Fruit fly (Drosophila melanogaster) whole organism, embryonic: ENCODE data around the gene TTLL4A.

Source experiments
- Awh ChIP-seq: fragments of 200-800 bp; sonication (Bioruptor generic); IDR thresholded peaks from 2 replicates; pipeline ENCODE4, ENCODE4 v1.3.6; 2022; ENCODE audit warnings: missing biosample characterization, missing genetic modification characterization
- Bgb ChIP-seq: fragments of 200-800 bp; sonication (Bioruptor generic); IDR thresholded peaks from 2 replicates; pipeline ENCODE4 v1.3.6; 2022; ENCODE audit warnings: missing biosample characterization, missing genetic modification characterization; ENCODE audit not compliant: partially characterized antibody
- CG12391 ChIP-seq: fragments of 200-800 bp; sonication (Bioruptor generic); optimal IDR thresholded peaks from 3 replicates; lab custom pipeline; 2018; ENCODE audit warnings: missing biosample characterization, mild to moderate bottlenecking, missing genetic modification characterization, moderate library complexity
- CG15479 ChIP-seq: fragments of 200-800 bp; sonication (Bioruptor generic); optimal IDR thresholded peaks from 3 replicates; lab custom pipeline; 2019; ENCODE audit warnings: missing biosample characterization, mild to moderate bottlenecking, missing genetic modification characterization, moderate library complexity
- CG15514 ChIP-seq: fragments of 200-800 bp; sonication (Bioruptor generic); optimal IDR thresholded peaks from 3 replicates; lab custom pipeline; 2017; ENCODE audit warnings: missing biosample characterization, missing genetic modification characterization, mild to moderate bottlenecking, moderate library complexity, missing genetic modification reagents
- CG17328 ChIP-seq: fragments of 200-800 bp; sonication (Bioruptor generic); IDR thresholded peaks from 2 replicates; pipeline ENCODE4 v1.3.6; 2022; ENCODE audit warnings: missing biosample characterization, missing genetic modification characterization
- CG17359 ChIP-seq: fragments of 200-800 bp; sonication (Bioruptor generic); optimal IDR thresholded peaks from 3 replicates; lab custom pipeline; 2018; ENCODE audit warnings: missing biosample characterization, mild to moderate bottlenecking, missing genetic modification characterization, moderate library complexity
- CG17361 ChIP-seq: fragments of 200-800 bp; sonication (Bioruptor generic); IDR thresholded peaks from 3 replicates; pipeline ENCODE4 v1.3.6; 2022; ENCODE audit warnings: missing biosample characterization, missing genetic modification characterization
- CG17829 ChIP-seq: fragments of 200-800 bp; optimal IDR thresholded peaks from 2 replicates; lab custom pipeline; 2019; ENCODE audit warnings: missing biosample characterization, mild to moderate bottlenecking, missing genetic modification characterization, moderate library complexity
- CG32532 ChIP-seq: fragments of 200-800 bp; sonication (Bioruptor generic); IDR thresholded peaks from 2 replicates; pipeline ENCODE4 v1.3.6; 2022; ENCODE audit warnings: missing biosample characterization, missing genetic modification characterization
- CG33557 ChIP-seq: fragments of 200-800 bp; sonication (Bioruptor generic); optimal IDR thresholded peaks from 2 replicates; lab custom pipeline; 2019; ENCODE audit warnings: missing biosample characterization, mild to moderate bottlenecking, missing genetic modification characterization, moderate library complexity
- CG42726 ChIP-seq: fragments of 200-800 bp; sonication (Bioruptor generic); IDR thresholded peaks from 2 replicates; pipeline ENCODE4 v1.3.6; 2022; ENCODE audit warnings: missing biosample characterization, missing genetic modification characterization; ENCODE audit not compliant: partially characterized antibody
- CG6254 ChIP-seq: fragments of 200-800 bp; sonication (Bioruptor generic); optimal IDR thresholded peaks from 3 replicates; lab custom pipeline; 2017; ENCODE audit warnings: mild to moderate bottlenecking, missing biosample characterization, missing genetic modification reagents, missing genetic modification characterization
- CG7372 ChIP-seq: fragments of 200-800 bp; sonication (Bioruptor generic); IDR thresholded peaks from 2 replicates; pipeline ENCODE4 v1.3.6; 2022; ENCODE audit warnings: missing biosample characterization, missing genetic modification characterization
- CG7963 ChIP-seq: fragments of 200-800 bp; sonication (Bioruptor generic); IDR thresholded peaks from 3 replicates; pipeline ENCODE4 v1.3.6; 2022; ENCODE audit warnings: missing biosample characterization, missing genetic modification characterization; ENCODE audit not compliant: partially characterized antibody
- CG8290 ChIP-seq, 3 experiments: fragments of 200-800 bp; sonication (Bioruptor generic); optimal IDR thresholded peaks; 2 replicates each; lab custom pipeline; 2016 to 2019; ENCODE audit warnings: missing biosample characterization in 3 of 3, missing genetic modification characterization in 3 of 3, mild to moderate bottlenecking in 2 of 3, moderate library complexity in 1 of 3
- CG9215 ChIP-seq: fragments of 200-800 bp; sonication (Bioruptor generic); IDR thresholded peaks from 2 replicates; pipeline ENCODE4 v1.3.6; 2022; ENCODE audit warnings: missing biosample characterization, missing genetic modification characterization
- D ChIP-seq, 2 experiments: fragments of 200-800 bp in 1 of 2; fragments of >200 bp in 1 of 2; sonication (Bioruptor generic) in 1 of 2; optimal IDR thresholded peaks; 2 replicates in 1 of 2; 3 replicates in 1 of 2; lab custom pipeline; 2017; ENCODE audit warnings: mild to moderate bottlenecking in 1 of 2, missing biosample characterization in 1 of 2, missing genetic modification characterization in 1 of 2, missing genetic modification reagents in 1 of 2
- Dll ChIP-seq: fragments of 200-800 bp; sonication (Bioruptor generic); IDR thresholded peaks from 4 replicates; pipeline ENCODE4 v1.3.6; 2022; ENCODE audit warnings: missing biosample characterization, missing genetic modification characterization; ENCODE audit not compliant: partially characterized antibody
- ERR ChIP-seq: fragments of 200-800 bp; sonication (Bioruptor generic); optimal IDR thresholded peaks from 2 replicates; lab custom pipeline; 2016; ENCODE audit warnings: missing biosample characterization, missing genetic modification characterization
- HLH3B ChIP-seq: fragments of 200-800 bp; sonication (Bioruptor generic); IDR thresholded peaks from 2 replicates; pipeline ENCODE4 v1.3.6; 2022; ENCODE audit warnings: missing biosample characterization, missing genetic modification characterization
- HLH4C ChIP-seq: fragments of 200-800 bp; sonication (Bioruptor generic); IDR thresholded peaks from 3 replicates; pipeline ENCODE4 v1.3.6; 2022; ENCODE audit warnings: missing biosample characterization, missing genetic modification characterization; ENCODE audit not compliant: partially characterized antibody
- Mes4 ChIP-seq: fragments of 200-800 bp; sonication (Bioruptor generic); optimal IDR thresholded peaks from 2 replicates; lab custom pipeline; 2016; ENCODE audit warnings: missing biosample characterization, missing genetic modification characterization
- Nf-YC ChIP-seq: fragments of 200-800 bp; optimal IDR thresholded peaks from 3 replicates; lab custom pipeline; 2019; ENCODE audit warnings: missing biosample characterization, mild to moderate bottlenecking, missing genetic modification characterization, moderate library complexity
- Sry-β ChIP-seq: fragments of 200-800 bp; sonication (Bioruptor generic); optimal IDR thresholded peaks from 2 replicates; lab custom pipeline; 2018; ENCODE audit warnings: missing biosample characterization, mild to moderate bottlenecking, missing genetic modification characterization, moderate library complexity
- Tbp ChIP-seq: fragments of >200 bp; optimal IDR thresholded peaks from 2 replicates; lab custom pipeline; 2018; ENCODE audit warnings: missing biosample characterization, missing genetic modification characterization
- abd-A ChIP-seq: fragments of 200-800 bp; sonication (Bioruptor generic); optimal IDR thresholded peaks from 3 replicates; lab custom pipeline; 2019; ENCODE audit warnings: missing biosample characterization, mild to moderate bottlenecking, missing genetic modification characterization, moderate library complexity
- bsh ChIP-seq, 2 experiments: fragments of 200-800 bp; sonication (Bioruptor generic); optimal IDR thresholded peaks; 2 replicates each; lab custom pipeline; 2017 to 2018; ENCODE audit warnings: mild to moderate bottlenecking in 2 of 2, missing biosample characterization in 2 of 2, missing genetic modification characterization in 2 of 2, moderate library complexity in 1 of 2
- crp ChIP-seq, 2 experiments: fragments of 200-800 bp; sonication (Bioruptor generic); optimal IDR thresholded peaks; 2 replicates in 1 of 2; 3 replicates in 1 of 2; lab custom pipeline; 2017; ENCODE audit warnings: missing biosample characterization in 2 of 2, missing genetic modification characterization in 2 of 2, mild to moderate bottlenecking in 1 of 2, moderate library complexity in 1 of 2
- da ChIP-seq: fragments of 200-800 bp; sonication (Bioruptor generic); optimal IDR thresholded peaks from 2 replicates; lab custom pipeline; 2016; ENCODE audit warnings: missing biosample characterization, missing genetic modification characterization
- dm ChIP-seq: fragments of 200-800 bp; sonication (Bioruptor generic); optimal IDR thresholded peaks from 3 replicates; lab custom pipeline; 2016; ENCODE audit warnings: missing biosample characterization, missing genetic modification characterization
- hbn ChIP-seq: fragments of 200-800 bp; sonication (Bioruptor generic); IDR thresholded peaks from 2 replicates; pipeline ENCODE4 v1.3.6; 2022; ENCODE audit warnings: missing biosample characterization, missing genetic modification characterization; ENCODE audit not compliant: partially characterized antibody
- her ChIP-seq: fragments of 200-800 bp; sonication (Bioruptor generic); optimal IDR thresholded peaks from 2 replicates; lab custom pipeline; 2016; ENCODE audit warnings: missing biosample characterization, missing genetic modification characterization
- jumu ChIP-seq: fragments of 200-800 bp; sonication (Bioruptor generic); optimal IDR thresholded peaks from 3 replicates; lab custom pipeline; 2016; ENCODE audit warnings: missing biosample characterization, missing genetic modification characterization
- knrl ChIP-seq: fragments of 200-800 bp; sonication (Bioruptor generic); IDR thresholded peaks from 3 replicates; pipeline ENCODE4 v1.3.6; 2022; ENCODE audit warnings: missing biosample characterization, missing genetic modification characterization; ENCODE audit not compliant: partially characterized antibody
- lilli ChIP-seq: fragments of 200-800 bp; sonication (Bioruptor generic); optimal IDR thresholded peaks from 3 replicates; lab custom pipeline; 2016; ENCODE audit warnings: missing biosample characterization, missing genetic modification characterization
- nerfin-2 ChIP-seq: fragments of 200-800 bp; sonication (Bioruptor generic); IDR thresholded peaks from 2 replicates; pipeline ENCODE4 v1.3.6; 2022; ENCODE audit warnings: missing biosample characterization, missing genetic modification characterization; ENCODE audit not compliant: partially characterized antibody
- nom ChIP-seq: fragments of 200-800 bp; sonication (Bioruptor generic); optimal IDR thresholded peaks from 2 replicates; lab custom pipeline; 2017; ENCODE audit warnings: missing biosample characterization, missing genetic modification characterization, mild to moderate bottlenecking, moderate library complexity, missing genetic modification reagents
- pzg ChIP-seq: fragments of 200-800 bp; sonication (Bioruptor generic); optimal IDR thresholded peaks from 3 replicates; lab custom pipeline; 2018; ENCODE audit warnings: missing biosample characterization, mild to moderate bottlenecking, missing genetic modification characterization, moderate library complexity
- row ChIP-seq: fragments of 200-800 bp; sonication (Bioruptor generic); IDR thresholded peaks from 3 replicates; pipeline ENCODE4 v1.3.6; 2022; ENCODE audit warnings: missing biosample characterization, missing genetic modification characterization
- scrt ChIP-seq: fragments of 200-800 bp; sonication (Bioruptor generic); optimal IDR thresholded peaks from 2 replicates; lab custom pipeline; 2018; ENCODE audit warnings: missing biosample characterization, mild to moderate bottlenecking, missing genetic modification characterization, moderate library complexity
- so ChIP-seq: fragments of 200-800 bp; sonication (Bioruptor generic); IDR thresholded peaks from 3 replicates; pipeline ENCODE4 v1.3.6; 2022; ENCODE audit warnings: missing biosample characterization, missing genetic modification characterization
- sug ChIP-seq: fragments of 200-800 bp; optimal IDR thresholded peaks from 2 replicates; lab custom pipeline; 2019; ENCODE audit warnings: missing biosample characterization, mild to moderate bottlenecking, missing genetic modification characterization, moderate library complexity
- tin ChIP-seq: fragments of 200-800 bp; sonication (Bioruptor generic); optimal IDR thresholded peaks from 3 replicates; lab custom pipeline; 2016; ENCODE audit warnings: missing biosample characterization, missing genetic modification characterization
- vvl ChIP-seq: fragments of 200-800 bp; sonication (Bioruptor generic); IDR thresholded peaks from 2 replicates; pipeline ENCODE4 v1.3.6; 2022; ENCODE audit warnings: missing biosample characterization, missing genetic modification characterization

TTLL4A gene

dm6 chr2L:10967257-10968008 is 21.8 kb upstream of the TTLL4A start (continued):
- TF ChIP-seq CG8290 (GFP tag; optimal IDR thresholded peaks at IDR 0.05; lab: Kevin White, UChicago) (no peak), CG8290 (tag; optimal IDR thresholded peaks at IDR 0.05; lab: Kevin White, UChicago) (peak in 1 of 2 experiments; percentile 50), ERR (GFP tag; lab: Kevin White, UChicago) (peak; percentile 13), CG17359 (tag; lab: Kevin White, UChicago) (peak; percentile 17), Tbp (GFP tag; lab: Kevin White, UChicago) (no peak), CG32532 (GFP tag; lab: Robert Waterston, UW) (no peak), CG6254 (GFP tag; lab: Kevin White, UChicago) (peak; percentile 1), CG17361 (GFP tag; lab: Robert Waterston, UW) (0 out of 3 replicates have a peak, but pooled peaks have one; percentile 9), her (GFP tag; lab: Kevin White, UChicago) (peak; percentile 41), jumu (GFP tag; lab: Kevin White, UChicago) (no peak), crp (GFP tag; optimal IDR thresholded peaks at IDR 0.05; lab: Kevin White, UChicago) (peak in 1 of 2 experiments; percentile 16), so (GFP tag; lab: Robert Waterston, UW) (no peak), Bgb (GFP tag; lab: Robert Waterston, UW) (peak; percentile 37; the same call in 1 of the 2 replicates), Nf-YC (tag; lab: Kevin White, UChicago) (peak; percentile 94), CG15514 (GFP tag; lab: Kevin White, UChicago) (peak; percentile 5), CG17829 (tag; lab: Kevin White, UChicago) (no peak), nom (GFP tag; lab: Kevin White, UChicago) (peak; percentile 95), pzg (GFP tag; lab: Kevin White, UChicago) (peak; percentile 1), nerfin-2 (GFP tag; lab: Robert Waterston, UW) (0 out of 2 replicates have a peak, but pooled peaks have one; percentile 12), abd-A (tag; lab: Kevin White, UChicago) (peak; percentile 70), CG42726 (GFP tag; lab: Robert Waterston, UW) (0 out of 2 replicates have a peak, but pooled peaks have one; percentile 40), knrl (GFP tag; lab: Robert Waterston, UW) (0 out of 3 replicates have a peak, but pooled peaks have one; percentile 11), tin (GFP tag; lab: Kevin White, UChicago) (no peak), CG33557 (no peak), Sry-β (GFP tag; lab: Kevin White, UChicago) (peak; percentile 25), scrt (peak; percentile 16), hbn (0 out of 2 replicates have a peak, but pooled peaks have one; percentile 10), CG7963 (0 out of 3 replicates have a peak, but pooled peaks have one; percentile 9), Mes4 (GFP tag; lab: Kevin White, UChicago) (no peak), bsh (GFP tag; optimal IDR thresholded peaks at IDR 0.05; lab: Kevin White, UChicago) (peak; percentile 23 to 66), sug (tag; lab: Kevin White, UChicago) (peak; percentile 15), CG12391 (peak; percentile 17), D (optimal IDR thresholded peaks at IDR 0.05; lab: Kevin White, UChicago) (no peak), D (GFP tag; optimal IDR thresholded peaks at IDR 0.05; lab: Kevin White, UChicago) (no peak), da (GFP tag; lab: Kevin White, UChicago) (no peak), Awh (GFP tag; lab: Robert Waterston, UW) (peak; percentile 49), HLH4C (GFP tag; lab: Robert Waterston, UW) (0 out of 3 replicates have a peak, but pooled peaks have one; percentile 37), HLH3B (GFP tag; lab: Robert Waterston, UW) (0 out of 2 replicates have a peak, but pooled peaks have one; percentile 18), vvl (peak; percentile 54; the same call in 1 of the 2 replicates), dm (GFP tag; lab: Kevin White, UChicago) (peak; percentile 66), CG15479 (GFP tag; lab: Kevin White, UChicago) (peak; percentile 52), row (GFP tag; lab: Robert Waterston, UW) (peak; percentile 77), lilli (peak; percentile 23), CG9215 (GFP tag; lab: Robert Waterston, UW) (no peak), Dll (peak; percentile 34; the same call in 1 of the 4 replicates), CG7372 (GFP tag; lab: Robert Waterston, UW) (no peak), CG17328 (GFP tag; lab: Robert Waterston, UW) (0 out of 2 replicates have a peak, but pooled peaks have one; percentile 32)
